Worm (Caenorhabditis elegans) whole organism, midembryonic: ENCODE data around the gene srg-8.

Experiments used
- T22C8.4 ChIP-seq: fragments of 200-800 bp; sonication (Bioruptor generic); IDR thresholded peaks from 2 replicates; pipeline ENCODE4 v1.3.6; 2022; ENCODE audit warnings: missing genetic modification characterization, missing compliant biosample characterization
- cog-1 ChIP-seq: sonication (generic microtip); optimal IDR thresholded peaks from 2 replicates; lab custom pipeline; 2016; ENCODE audit warnings: missing genetic modification characterization, missing compliant biosample characterization
- flt-1 ChIP-seq: fragments of 200-800 bp; sonication (Bioruptor generic); IDR thresholded peaks from 2 replicates; pipeline ENCODE4 v1.3.6; 2022; ENCODE audit warnings: missing genetic modification characterization, missing compliant biosample characterization
- klf-2 ChIP-seq: fragments of 200-800 bp; sonication (Bioruptor generic); conservative IDR thresholded peaks from 2 replicates; pipeline ENCODE4 v1.3.6; 2022; ENCODE audit warnings: missing genetic modification reagents, missing genetic modification characterization, missing compliant biosample characterization
- med-1 ChIP-seq: sonication (generic microtip); optimal IDR thresholded peaks from 2 replicates; lab custom pipeline; 2017; ENCODE audit warnings: missing genetic modification characterization, mild to moderate bottlenecking, missing compliant biosample characterization, antibody characterized with exemption, missing genetic modification reagents; ENCODE audit not compliant: insufficient read depth
- ref-1 ChIP-seq: fragments of 200-800 bp; sonication (Bioruptor generic); conservative IDR thresholded peaks from 2 replicates; pipeline ENCODE4 v1.3.6; 2022; ENCODE audit warnings: missing genetic modification reagents, missing genetic modification characterization, missing compliant biosample characterization
- tab-1 ChIP-seq: fragments of 200-800 bp; sonication (Bioruptor generic); IDR thresholded peaks from 2 replicates; pipeline ENCODE4 v1.3.6; 2022; ENCODE audit warnings: missing genetic modification characterization, missing compliant biosample characterization
- ztf-23 ChIP-seq: fragments of 200-800 bp; sonication (Bioruptor generic); IDR thresholded peaks from 2 replicates; pipeline ENCODE4 v1.3.6; 2022; ENCODE audit warnings: missing genetic modification reagents, missing genetic modification characterization, missing compliant biosample characterization
- ztf-29 ChIP-seq: fragments of 200-800 bp; sonication (Bioruptor generic); IDR thresholded peaks from 2 replicates; pipeline ENCODE4 v1.3.6; 2022; ENCODE audit warnings: missing genetic modification reagents, missing genetic modification characterization, missing compliant biosample characterization

The srg-8 gene

DNA sequence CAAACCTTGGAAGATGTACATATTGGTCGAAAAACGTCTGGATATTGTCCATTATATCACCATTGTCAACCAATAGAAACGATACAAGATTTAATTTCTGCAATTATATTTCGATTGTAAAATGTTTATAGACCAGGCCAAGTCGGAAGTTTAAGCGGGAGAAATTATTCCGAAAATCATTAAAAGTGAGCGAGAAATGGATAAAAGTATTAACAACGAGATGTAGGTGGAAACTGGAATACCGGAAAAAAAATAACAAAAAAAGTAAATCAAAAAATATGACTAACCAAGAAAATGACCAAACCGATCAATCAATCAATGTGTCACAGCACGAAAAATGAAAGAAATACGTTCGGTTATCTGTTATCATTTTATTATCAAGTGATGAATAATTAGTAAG is 32.6 kb upstream of the srg-8 start, which contains the start of gene F47D12.6:
TSS of gene F47D12.6 (minus strand) at position 101 of the 400 bp plus-strand sequence.
- TF ChIP-seq tab-1 (GFP tag; lab: Robert Waterston, UW) = no peak
- no peak for TF ChIP-seq klf-2 (GFP tag; lab: Robert Waterston, UW)

DNA sequence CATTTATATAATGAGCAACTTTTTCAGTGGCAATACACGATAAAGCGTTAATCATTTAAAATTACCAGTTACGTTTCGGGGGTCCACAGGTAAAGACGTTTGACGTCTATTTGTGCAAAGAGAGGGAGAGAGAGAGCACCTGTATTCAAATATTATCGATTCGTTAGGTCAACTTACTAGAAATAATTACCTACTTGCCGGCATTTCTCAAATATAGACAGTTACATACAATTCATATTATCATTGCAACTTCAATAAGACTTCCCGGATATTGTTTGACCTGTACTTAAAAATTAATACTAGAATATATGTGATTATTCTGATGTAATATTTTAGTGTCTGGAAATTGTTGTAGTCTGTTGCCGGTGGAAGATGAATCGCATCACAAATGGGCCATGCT is 31.3 kb upstream of the srg-8 start, which contains the start of gene gadr-3:
TSS of gene gadr-3 (minus strand) at position 101 of the 400 bp plus-strand sequence.
- TF ChIP-seq tab-1 (GFP tag; lab: Robert Waterston, UW) (no peak), klf-2 (GFP tag; lab: Robert Waterston, UW) (no peak), ztf-23 (GFP tag; lab: Robert Waterston, UW) (no peak), T22C8.4 (GFP tag; lab: Robert Waterston, UW) (no peak), cog-1 (tag; lab: Kevin White, UChicago) (no peak)

DNA sequence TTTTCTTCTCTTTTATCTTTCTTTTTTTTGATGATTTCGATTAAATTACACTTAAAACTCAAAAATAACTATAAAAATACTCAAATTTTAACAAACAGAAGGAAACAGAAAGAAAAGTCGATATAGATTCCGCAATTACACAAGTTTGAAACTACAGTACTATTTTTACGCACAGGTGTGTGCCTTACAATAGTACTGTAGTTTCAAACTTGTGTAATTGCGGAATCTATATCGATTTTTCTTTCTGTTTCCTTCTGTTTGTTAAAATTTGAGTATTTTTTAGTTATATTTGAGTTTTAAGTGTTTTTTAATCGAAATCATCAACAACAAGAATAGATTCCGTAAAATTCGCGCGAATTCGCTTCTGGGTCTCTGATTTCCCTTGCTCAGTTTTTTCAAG is 28.4 kb upstream of the srg-8 start:
- TF ChIP-seq flt-1 (GFP tag; lab: Robert Waterston, UW) (no peak), T22C8.4 (GFP tag; lab: Robert Waterston, UW) (peak; percentile 36; the same call in 1 of the 2 replicates)

DNA sequence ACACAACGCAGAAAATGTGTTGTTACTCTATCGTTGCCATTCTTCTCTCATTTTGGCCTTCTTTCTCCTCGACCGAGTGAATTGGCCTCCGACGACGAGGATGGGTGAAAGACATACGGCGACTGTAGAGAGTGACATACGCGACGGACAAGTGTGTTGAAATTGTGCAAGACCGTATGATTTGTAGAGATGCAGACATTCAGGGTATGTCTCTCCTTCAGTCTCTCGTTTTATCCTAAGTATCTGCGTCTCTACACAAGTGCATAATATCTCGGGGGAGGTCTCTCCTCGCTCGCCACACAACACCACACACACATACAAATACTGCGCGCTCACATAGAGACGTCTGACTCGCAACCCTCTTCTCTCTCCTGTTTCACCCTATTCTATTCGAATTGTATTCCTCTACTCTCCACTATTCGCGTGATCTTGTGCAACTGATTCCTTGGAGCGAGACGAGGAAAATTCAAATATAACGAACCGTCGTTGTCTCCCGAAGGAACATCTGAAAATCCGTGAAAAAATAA is 25.5 kb upstream of the srg-8 start, which contains the start of gene hmg-1.2:
TSS of gene hmg-1.2 (plus strand) at position 311 of the 527 bp plus-strand sequence.
- TF ChIP-seq cog-1 (tag; lab: Kevin White, UChicago) (peak; percentile 74), flt-1 (GFP tag; lab: Robert Waterston, UW) (peak; percentile 49; the same call in 1 of the 2 replicates), ztf-23 (GFP tag; lab: Robert Waterston, UW) (no peak), T22C8.4 (GFP tag; lab: Robert Waterston, UW) (no peak)

DNA sequence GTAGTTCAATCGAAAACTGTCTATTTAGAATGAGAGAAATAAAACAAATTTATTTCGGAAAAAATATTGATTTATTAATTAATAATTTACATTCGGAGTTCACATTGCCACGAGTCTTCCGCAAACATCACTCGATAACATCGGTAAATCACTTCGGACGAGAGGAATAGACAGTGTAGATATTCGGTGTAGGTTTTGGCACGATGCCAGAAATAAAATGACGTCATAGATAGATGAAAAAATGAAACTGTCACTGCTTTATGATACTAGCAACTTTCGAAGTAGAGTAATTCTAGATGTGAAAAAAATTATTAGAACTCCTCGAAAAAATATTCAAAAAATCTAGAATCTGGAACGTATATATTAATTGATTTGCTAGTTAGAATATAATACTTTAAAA is 24.8 kb upstream of the srg-8 start:
- TF ChIP-seq tab-1 (GFP tag; lab: Robert Waterston, UW) = no peak
- TF ChIP-seq cog-1 (tag; lab: Kevin White, UChicago) = no peak
- TF ChIP-seq klf-2 (GFP tag; lab: Robert Waterston, UW) = no peak
- TF ChIP-seq ref-1 (GFP tag; lab: Robert Waterston, UW) = no peak
- TF ChIP-seq ztf-29 (GFP tag; lab: Robert Waterston, UW) = no peak
- TF ChIP-seq med-1 (GFP tag; lab: Kevin White, UChicago) = no peak

DNA sequence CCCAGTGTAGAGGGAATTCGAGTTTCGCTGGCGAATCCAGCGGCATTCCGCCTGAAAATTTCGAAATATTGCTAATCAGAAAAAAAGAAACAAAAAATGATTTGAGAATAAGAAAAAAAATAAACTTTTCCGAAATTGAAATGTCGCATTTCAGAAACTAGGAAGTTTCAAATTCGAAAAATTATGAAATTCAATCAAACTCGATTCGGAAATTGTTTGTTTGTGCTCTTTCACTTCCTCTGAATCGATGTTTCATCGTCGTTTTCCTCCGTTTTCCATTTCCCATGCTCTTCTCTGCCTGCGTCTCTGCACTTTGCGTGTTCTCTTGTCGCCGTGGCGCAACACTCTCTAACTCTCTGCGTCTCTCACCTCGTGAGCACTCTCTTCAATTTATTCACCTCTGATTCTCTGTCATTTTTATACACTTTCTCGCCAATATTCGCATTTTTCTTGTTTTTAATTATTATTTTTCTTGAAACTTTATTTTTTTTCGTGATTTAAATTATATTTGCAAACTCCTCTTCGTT is 23.7 kb upstream of the srg-8 start, which contains the start of gene C18F10.7:
TSS of gene C18F10.7 (minus strand) at position 51 of the 527 bp plus-strand sequence.
- no peak for TF ChIP-seq tab-1 (GFP tag; lab: Robert Waterston, UW)
- TF ChIP-seq cog-1 (tag; lab: Kevin White, UChicago) = peak; percentile 6
- TF ChIP-seq med-1 (GFP tag; lab: Kevin White, UChicago) = no peak
- no peak for TF ChIP-seq T22C8.4 (GFP tag; lab: Robert Waterston, UW)

DNA sequence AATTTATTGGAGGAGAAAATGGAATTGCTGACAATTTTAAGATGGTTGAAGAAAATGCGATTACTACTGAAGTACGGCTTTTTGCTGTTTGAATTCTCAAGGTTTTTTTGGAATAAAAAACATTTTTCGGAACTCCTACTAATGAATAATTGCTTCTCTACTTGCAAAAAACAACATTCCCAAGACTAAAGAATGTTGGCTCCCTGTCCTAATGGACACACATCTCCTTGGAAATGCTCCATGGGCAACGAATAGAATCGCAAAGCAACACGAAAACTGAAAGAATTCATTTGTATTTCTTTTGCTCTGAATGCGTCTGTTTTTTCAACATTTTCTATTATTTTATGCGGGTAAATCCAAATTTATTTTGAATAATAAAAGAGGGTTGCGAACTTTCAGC is 18.2 kb upstream of the srg-8 start, which contains the start of gene C18F10.2:
TSS of gene C18F10.2 (plus strand) at position 301 of the 400 bp plus-strand sequence.
- TF ChIP-seq cog-1 (tag; lab: Kevin White, UChicago) = no peak

DNA sequence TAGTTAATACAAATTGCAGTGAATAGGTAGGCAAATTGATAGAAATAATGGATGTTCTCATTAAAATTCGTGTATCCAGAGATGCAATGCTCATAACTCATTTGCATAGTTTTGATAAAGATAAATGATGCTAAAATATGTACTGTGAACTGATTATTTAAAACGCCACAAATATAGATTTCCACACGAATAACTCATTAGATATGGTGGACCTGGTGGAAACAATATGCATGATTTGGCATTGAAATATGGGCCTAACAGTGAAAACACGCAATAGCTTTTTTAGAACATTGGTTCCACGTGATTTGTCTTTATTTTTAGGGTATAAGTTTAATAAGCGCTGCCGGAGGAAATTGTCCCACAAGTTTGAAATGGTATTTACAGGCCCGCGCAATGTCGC is 15.6 kb upstream of the srg-8 start, which contains the start of gene srg-3:
TSS of gene srg-3 (minus strand) at position 101 of the 400 bp plus-strand sequence.
- TF ChIP-seq flt-1 (GFP tag; lab: Robert Waterston, UW) = no peak
- TF ChIP-seq ref-1 (GFP tag; lab: Robert Waterston, UW) = no peak
- no peak for TF ChIP-seq T22C8.4 (GFP tag; lab: Robert Waterston, UW)
- TF ChIP-seq tab-1 (GFP tag; lab: Robert Waterston, UW) = no peak
- no peak for TF ChIP-seq med-1 (GFP tag; lab: Kevin White, UChicago)
- no peak for TF ChIP-seq ztf-29 (GFP tag; lab: Robert Waterston, UW)
- TF ChIP-seq klf-2 (GFP tag; lab: Robert Waterston, UW) = no peak
- no peak for TF ChIP-seq cog-1 (tag; lab: Kevin White, UChicago)
- TF ChIP-seq ztf-23 (GFP tag; lab: Robert Waterston, UW) = no peak

DNA sequence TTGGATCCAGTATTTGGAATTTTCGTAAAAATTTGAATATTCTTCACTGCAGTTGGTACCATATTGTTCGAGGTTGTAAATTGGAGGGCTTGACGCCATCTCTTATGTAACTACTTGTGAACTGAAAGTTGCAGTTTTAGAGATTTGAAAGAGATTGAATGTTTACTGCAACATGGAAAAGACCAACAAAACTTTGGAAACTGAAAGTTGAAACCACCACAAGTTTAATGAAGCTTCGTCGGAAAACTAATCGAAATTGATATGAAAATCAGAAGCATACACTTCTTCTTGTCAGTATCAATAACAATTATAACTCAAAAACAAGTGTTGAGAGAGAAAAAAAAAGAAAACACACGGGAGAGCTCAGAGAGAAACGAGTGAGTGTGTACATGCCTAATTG is 13.4 kb upstream of the srg-8 start, which contains the start of gene srg-7:
TSS of gene srg-7 (minus strand) at position 101 of the 400 bp plus-strand sequence.
- no peak for TF ChIP-seq med-1 (GFP tag; lab: Kevin White, UChicago)
- no peak for TF ChIP-seq T22C8.4 (GFP tag; lab: Robert Waterston, UW)
- no peak for TF ChIP-seq ztf-29 (GFP tag; lab: Robert Waterston, UW)
- TF ChIP-seq ztf-23 (GFP tag; lab: Robert Waterston, UW) = no peak
- TF ChIP-seq klf-2 (GFP tag; lab: Robert Waterston, UW) = no peak
- TF ChIP-seq tab-1 (GFP tag; lab: Robert Waterston, UW) = no peak
- TF ChIP-seq cog-1 (tag; lab: Kevin White, UChicago) = no peak
- no peak for TF ChIP-seq flt-1 (GFP tag; lab: Robert Waterston, UW)
- TF ChIP-seq ref-1 (GFP tag; lab: Robert Waterston, UW) = no peak

DNA sequence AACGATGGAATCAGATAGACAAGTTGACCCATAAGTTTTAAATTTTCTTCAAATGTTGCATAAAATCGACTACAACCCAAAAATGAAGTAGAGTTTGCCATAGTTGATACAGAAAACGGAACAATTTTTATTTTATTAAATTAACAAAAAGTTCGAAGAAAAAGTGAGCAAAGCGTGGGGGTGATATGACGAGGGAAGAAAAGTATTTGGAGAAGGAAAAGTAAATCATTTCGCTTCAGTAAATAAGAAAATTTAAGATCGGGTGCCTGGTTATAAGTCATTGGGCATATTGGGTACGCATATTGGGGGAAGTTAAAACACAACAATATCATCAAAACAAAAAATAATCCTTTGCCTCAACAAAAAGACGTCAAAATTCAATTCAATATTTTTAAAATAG is 11.3 kb upstream of the srg-8 start, which contains the start of gene srg-6:
TSS of gene srg-6 (minus strand) at position 101 of the 400 bp plus-strand sequence.
- no peak for TF ChIP-seq ztf-29 (GFP tag; lab: Robert Waterston, UW)
- no peak for TF ChIP-seq klf-2 (GFP tag; lab: Robert Waterston, UW)
- TF ChIP-seq ztf-23 (GFP tag; lab: Robert Waterston, UW) = no peak
- no peak for TF ChIP-seq med-1 (GFP tag; lab: Kevin White, UChicago)
- TF ChIP-seq tab-1 (GFP tag; lab: Robert Waterston, UW) = no peak
- TF ChIP-seq flt-1 (GFP tag; lab: Robert Waterston, UW) = no peak
- no peak for TF ChIP-seq ref-1 (GFP tag; lab: Robert Waterston, UW)
- TF ChIP-seq cog-1 (tag; lab: Kevin White, UChicago) = no peak
- no peak for TF ChIP-seq T22C8.4 (GFP tag; lab: Robert Waterston, UW)
